Fruit fly (Drosophila melanogaster) whole organism, embryonic: ENCODE measurements around the gene CG15141.

Experiments
- Atf3 ChIP-seq: fragments of 200-800 bp; sonication (Bioruptor generic); optimal IDR thresholded peaks from 3 replicates; lab custom pipeline; 2016; ENCODE audit warnings: missing biosample characterization, missing genetic modification characterization
- CG12299 ChIP-seq: fragments of 200-800 bp; sonication (Bioruptor generic); optimal IDR thresholded peaks from 2 replicates; lab custom pipeline; 2018; ENCODE audit warnings: missing biosample characterization, mild to moderate bottlenecking, missing genetic modification characterization
- CG1603 ChIP-seq: fragments of 200-800 bp; sonication (Bioruptor generic); optimal IDR thresholded peaks from 2 replicates; lab custom pipeline; 2019; ENCODE audit warnings: missing biosample characterization, mild to moderate bottlenecking, missing genetic modification characterization, moderate library complexity
- CG16779 ChIP-seq: fragments of 200-800 bp; sonication (Bioruptor generic); IDR thresholded peaks from 2 replicates; pipeline ENCODE4 v1.3.6; 2022; ENCODE audit warnings: missing biosample characterization, missing genetic modification characterization
- CG18599 ChIP-seq: fragments of 200-800 bp; sonication (Bioruptor generic); optimal IDR thresholded peaks from 3 replicates; lab custom pipeline; 2017; ENCODE audit warnings: missing biosample characterization, missing genetic modification characterization, mild to moderate bottlenecking, moderate library complexity, missing genetic modification reagents
- CG2678 ChIP-seq: fragments of 200-800 bp; sonication (Bioruptor generic); optimal IDR thresholded peaks from 3 replicates; lab custom pipeline; 2019; ENCODE audit warnings: missing biosample characterization, mild to moderate bottlenecking, missing genetic modification characterization, moderate library complexity
- CG30020 ChIP-seq: fragments of 200-800 bp; optimal IDR thresholded peaks from 2 replicates; lab custom pipeline; 2019; ENCODE audit warnings: missing biosample characterization, mild to moderate bottlenecking, missing genetic modification characterization, moderate library complexity
- CG30431 ChIP-seq: fragments of 200-800 bp; sonication (Bioruptor generic); optimal IDR thresholded peaks from 2 replicates; lab custom pipeline; 2017; ENCODE audit warnings: missing biosample characterization, missing genetic modification characterization
- CG31365 ChIP-seq: fragments of 200-800 bp; sonication (Bioruptor generic); optimal IDR thresholded peaks from 2 replicates; lab custom pipeline; 2018; ENCODE audit warnings: missing biosample characterization, mild to moderate bottlenecking, missing genetic modification characterization
- CG31388 ChIP-seq: fragments of 200-800 bp; sonication (Bioruptor generic); optimal IDR thresholded peaks from 2 replicates; lab custom pipeline; 2016; ENCODE audit warnings: missing biosample characterization, missing genetic modification characterization
- CG32532 ChIP-seq: fragments of 200-800 bp; sonication (Bioruptor generic); IDR thresholded peaks from 2 replicates; pipeline ENCODE4 v1.3.6; 2022; ENCODE audit warnings: missing biosample characterization, missing genetic modification characterization
- CG32767 ChIP-seq: fragments of 200-800 bp; sonication (Bioruptor generic); IDR thresholded peaks from 2 replicates; pipeline ENCODE4 v1.3.6; 2022; ENCODE audit warnings: missing biosample characterization, missing genetic modification characterization
- CG32772 ChIP-seq: fragments of 200-800 bp; sonication (Bioruptor generic); IDR thresholded peaks from 2 replicates; pipeline ENCODE4 v1.3.6; 2022; ENCODE audit warnings: missing biosample characterization, missing genetic modification characterization
- CG3281 ChIP-seq: fragments of 200-800 bp; sonication (Bioruptor generic); optimal IDR thresholded peaks from 3 replicates; lab custom pipeline; 2017; ENCODE audit warnings: missing biosample characterization, mild to moderate bottlenecking, missing genetic modification characterization
- CG33557 ChIP-seq: fragments of 200-800 bp; sonication (Bioruptor generic); optimal IDR thresholded peaks from 2 replicates; lab custom pipeline; 2019; ENCODE audit warnings: missing biosample characterization, mild to moderate bottlenecking, missing genetic modification characterization, moderate library complexity
- CG3995 ChIP-seq: fragments of 200-800 bp; sonication (Bioruptor generic); optimal IDR thresholded peaks from 3 replicates; lab custom pipeline; 2016; ENCODE audit warnings: missing biosample characterization, missing genetic modification characterization
- CG4282 ChIP-seq: fragments of 200-800 bp; sonication (Bioruptor generic); optimal IDR thresholded peaks from 2 replicates; lab custom pipeline; 2016; ENCODE audit warnings: missing biosample characterization, missing genetic modification characterization
- CG5245 ChIP-seq: fragments of 200-800 bp; sonication (Bioruptor generic); optimal IDR thresholded peaks from 3 replicates; lab custom pipeline; 2016; ENCODE audit warnings: missing biosample characterization, missing genetic modification characterization
- CG5953 ChIP-seq: fragments of 200-800 bp; sonication (Bioruptor generic); IDR thresholded peaks from 2 replicates; pipeline ENCODE4 v1.3.6; 2022; ENCODE audit warnings: missing biosample characterization, missing genetic modification characterization
- CG6175 ChIP-seq: fragments of 200-800 bp; sonication (Bioruptor generic); IDR thresholded peaks from 3 replicates; pipeline ENCODE4 v1.3.6; 2022; ENCODE audit warnings: missing biosample characterization, missing genetic modification characterization
- CG8089 ChIP-seq: fragments of 200-800 bp; sonication (Bioruptor generic); optimal IDR thresholded peaks from 3 replicates; lab custom pipeline; 2016; ENCODE audit warnings: missing biosample characterization, missing genetic modification characterization
- CG8359 ChIP-seq: fragments of 200-800 bp; sonication (Bioruptor generic); optimal IDR thresholded peaks from 2 replicates; lab custom pipeline; 2017; ENCODE audit warnings: missing biosample characterization, mild to moderate bottlenecking, missing genetic modification characterization, borderline replicate concordance
- CG9437 ChIP-seq: fragments of 200-800 bp; sonication (Bioruptor generic); optimal IDR thresholded peaks from 2 replicates; lab custom pipeline; 2018; ENCODE audit warnings: missing biosample characterization, mild to moderate bottlenecking, missing genetic modification characterization
- Doc2 ChIP-seq: fragments of 200-800 bp; sonication (Bioruptor generic); IDR thresholded peaks from 2 replicates; pipeline ENCODE4 v1.3.6; 2022; ENCODE audit warnings: missing biosample characterization, missing genetic modification characterization
- Drgx ChIP-seq: fragments of 200-800 bp; sonication (Bioruptor generic); IDR thresholded peaks from 2 replicates; pipeline ENCODE4 v1.3.6; 2022; ENCODE audit warnings: missing biosample characterization, missing genetic modification characterization
- Hmr ChIP-seq: fragments of 200-800 bp; sonication (Bioruptor generic); optimal IDR thresholded peaks from 3 replicates; lab custom pipeline; 2017; ENCODE audit warnings: mild to moderate bottlenecking, missing biosample characterization, missing genetic modification reagents, missing genetic modification characterization
- MBD-R2 ChIP-seq: fragments of 200-800 bp; sonication (Bioruptor generic); IDR thresholded peaks from 2 replicates; pipeline ENCODE4 v1.3.6; 2022; ENCODE audit warnings: missing biosample characterization, missing genetic modification characterization
- Oaz ChIP-seq: fragments of 200-800 bp; sonication (Bioruptor generic); IDR thresholded peaks from 2 replicates; pipeline ENCODE4 v1.3.6; 2022; ENCODE audit warnings: missing biosample characterization, missing genetic modification characterization
- Opbp ChIP-seq: fragments of 200-800 bp; sonication (Bioruptor generic); IDR thresholded peaks from 3 replicates; pipeline ENCODE4 v1.3.6; 2022; ENCODE audit warnings: missing biosample characterization, missing genetic modification characterization; ENCODE audit not compliant: partially characterized antibody
- Optix ChIP-seq: fragments of 200-800 bp; sonication (Bioruptor generic); IDR thresholded peaks from 3 replicates; pipeline ENCODE4 v1.3.6; 2022; ENCODE audit warnings: missing biosample characterization, missing genetic modification characterization
- Sox102F ChIP-seq: fragments of 200-800 bp; sonication (Bioruptor generic); optimal IDR thresholded peaks from 2 replicates; lab custom pipeline; 2018; ENCODE audit warnings: missing biosample characterization, mild to moderate bottlenecking, missing genetic modification characterization, moderate library complexity
- Taf1 ChIP-seq: fragments of 200-800 bp; sonication (Bioruptor generic); IDR thresholded peaks from 2 replicates; pipeline ENCODE4 v1.3.6; 2022; ENCODE audit warnings: missing biosample characterization, missing genetic modification characterization
- ash1 ChIP-seq: fragments of 200-800 bp; sonication (Bioruptor generic); optimal IDR thresholded peaks from 2 replicates; lab custom pipeline; 2018; ENCODE audit warnings: missing biosample characterization, mild to moderate bottlenecking, missing genetic modification characterization
- az2 ChIP-seq: fragments of 200-800 bp; sonication (Bioruptor generic); optimal IDR thresholded peaks from 3 replicates; lab custom pipeline; 2016; ENCODE audit warnings: missing biosample characterization, missing genetic modification characterization
- bbx ChIP-seq: fragments of 200-800 bp; sonication (Bioruptor generic); IDR thresholded peaks from 2 replicates; pipeline ENCODE4 v1.3.6; 2022; ENCODE audit warnings: missing biosample characterization, missing genetic modification characterization; ENCODE audit not compliant: partially characterized antibody
- dpn ChIP-seq, 2 experiments: fragments of 200-800 bp; sonication (Bioruptor generic); optimal IDR thresholded peaks; 3 replicates each; lab custom pipeline; 2016; ENCODE audit warnings: missing biosample characterization in 2 of 2, missing genetic modification characterization in 2 of 2
- emc ChIP-seq: fragments of 200-800 bp; sonication (Bioruptor generic); optimal IDR thresholded peaks from 2 replicates; lab custom pipeline; 2016; ENCODE audit warnings: missing biosample characterization, missing genetic modification characterization
- insv ChIP-seq, 2 experiments: fragments of 200-800 bp; sonication (Bioruptor generic); optimal IDR thresholded peaks; 3 replicates each; lab custom pipeline; 2016 to 2018; ENCODE audit warnings: missing biosample characterization in 2 of 2, missing genetic modification characterization in 2 of 2
- inv ChIP-seq: fragments of 200-800 bp; sonication (Bioruptor generic); IDR thresholded peaks from 2 replicates; pipeline ENCODE4 v1.3.6; 2022; ENCODE audit warnings: missing biosample characterization, missing genetic modification characterization; ENCODE audit not compliant: partially characterized antibody
- jigr1 ChIP-seq: fragments of 200-800 bp; sonication (Bioruptor generic); IDR thresholded peaks from 3 replicates; pipeline ENCODE4 v1.3.6; 2022; ENCODE audit warnings: missing biosample characterization, missing genetic modification characterization
- klu ChIP-seq: fragments of 200-800 bp; sonication (Bioruptor generic); IDR thresholded peaks from 2 replicates; pipeline ENCODE4 v1.3.6; 2022; ENCODE audit warnings: missing biosample characterization, missing genetic modification characterization
- knrl ChIP-seq: fragments of 200-800 bp; sonication (Bioruptor generic); IDR thresholded peaks from 3 replicates; pipeline ENCODE4 v1.3.6; 2022; ENCODE audit warnings: missing biosample characterization, missing genetic modification characterization; ENCODE audit not compliant: partially characterized antibody
- lov ChIP-seq, 2 experiments: fragments of 200-800 bp in 1 of 2; fragments of >200 bp in 1 of 2; sonication (Bioruptor generic) in 1 of 2; IDR thresholded peaks in 1 of 2; optimal IDR thresholded peaks in 1 of 2; 2 replicates in 1 of 2; 3 replicates in 1 of 2; pipeline versions ENCODE4 v1.3.6 to Lab custom; 2017 to 2022; ENCODE audit warnings: missing biosample characterization in 1 of 2, missing genetic modification characterization in 1 of 2
- luna ChIP-seq: fragments of 200-800 bp; sonication (Bioruptor generic); optimal IDR thresholded peaks from 2 replicates; lab custom pipeline; 2016; ENCODE audit warnings: missing biosample characterization, missing genetic modification characterization
- onecut ChIP-seq: fragments of 200-800 bp; sonication (Bioruptor generic); IDR thresholded peaks from 2 replicates; pipeline ENCODE4 v1.3.6; 2022; ENCODE audit warnings: missing biosample characterization, missing genetic modification characterization
- tgo ChIP-seq: fragments of 200-800 bp; sonication (Bioruptor generic); IDR thresholded peaks from 3 replicates; pipeline ENCODE4 v1.3.6; 2022; ENCODE audit warnings: missing biosample characterization, missing genetic modification characterization
- tna ChIP-seq: fragments of 200-800 bp; sonication (Bioruptor generic); IDR thresholded peaks from 2 replicates; pipeline ENCODE4 v1.3.6; 2022; ENCODE audit warnings: missing biosample characterization, missing genetic modification characterization; ENCODE audit not compliant: partially characterized antibody
- trh ChIP-seq: fragments of 200-800 bp; sonication (Bioruptor generic); optimal IDR thresholded peaks from 2 replicates; lab custom pipeline; 2016; ENCODE audit warnings: missing biosample characterization, missing genetic modification characterization
- ttk ChIP-seq: fragments of 200-800 bp; sonication (Bioruptor generic); IDR thresholded peaks from 2 replicates; pipeline ENCODE4 v2.1.2; 2022; ENCODE audit warnings: missing biosample characterization, missing genetic modification characterization

Gene CG15141

DNA sequence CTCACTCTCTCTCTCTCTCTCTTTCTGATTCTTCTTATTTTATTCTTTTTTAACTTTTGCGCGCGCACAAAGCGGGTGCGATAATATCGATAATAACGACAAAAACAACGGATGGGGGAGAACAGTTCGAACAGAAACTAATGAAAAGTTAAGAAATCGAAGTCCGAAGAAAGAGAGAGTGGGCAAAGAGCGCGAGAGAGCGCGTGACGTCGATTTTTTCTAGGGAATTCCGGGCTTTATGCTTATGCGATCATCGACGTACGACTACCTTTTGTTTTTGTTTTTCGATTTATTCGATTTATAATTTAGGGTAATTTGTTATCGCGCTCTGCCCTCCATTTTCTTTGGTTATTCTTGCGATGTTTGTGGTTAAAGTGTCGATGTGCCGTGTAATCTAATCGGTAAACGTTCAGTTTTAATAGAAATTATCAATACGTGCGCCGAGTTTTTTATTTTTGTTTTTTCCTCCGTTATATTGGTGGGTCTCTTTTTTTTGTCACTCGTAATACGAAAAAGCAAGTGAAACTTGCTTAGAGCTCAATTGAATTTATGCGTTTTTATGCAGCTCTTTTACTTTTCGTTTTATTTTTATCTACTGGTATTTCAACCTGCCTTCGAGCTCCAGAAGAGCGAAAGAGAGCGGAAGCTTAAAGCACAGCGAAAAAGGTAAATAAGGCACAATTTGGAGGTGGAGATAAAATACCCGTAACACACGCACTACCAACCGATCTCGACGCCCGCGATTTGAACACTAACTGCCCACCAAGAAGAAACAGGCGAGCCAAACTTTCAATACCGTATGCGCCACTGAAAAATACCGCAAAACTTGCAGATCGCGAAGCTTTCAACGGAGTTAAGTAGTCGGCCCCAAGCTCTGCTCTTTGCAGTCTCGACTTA lies 39.4 kb downstream of the CG15141 start, which contains the start of gene dl (continued):
- TF ChIP-seq dpn (GFP tag; optimal IDR thresholded peaks at IDR 0.05; lab: Kevin White, UChicago) (no peak), CG6175 (GFP tag; lab: Robert Waterston, UW) (0 out of 3 replicates have a peak, but pooled peaks have one; percentile 53), Sox102F (peak; percentile 27), insv (GFP tag; optimal IDR thresholded peaks at IDR 0.05; lab: Kevin White, UChicago) (no peak), Drgx (GFP tag; lab: Robert Waterston, UW) (peak; percentile 68), trh (GFP tag; lab: Kevin White, UChicago) (no peak), Opbp (GFP tag; lab: Robert Waterston, UW) (no peak), tna (GFP tag; lab: Robert Waterston, UW) (no peak), Atf3 (GFP tag; lab: Kevin White, UChicago) (no peak), bbx (GFP tag; lab: Robert Waterston, UW) (no peak), knrl (GFP tag; lab: Robert Waterston, UW) (no peak; the same call in 2 of the 3 replicates), Doc2 (no peak), CG32532 (GFP tag; lab: Robert Waterston, UW) (no peak; the same call in 1 of the 2 replicates), az2 (GFP tag; lab: Kevin White, UChicago) (no peak), Oaz (GFP tag; lab: Robert Waterston, UW) (no peak), Hmr (GFP tag; lab: Kevin White, UChicago) (no peak), ttk (GFP tag; lab: Robert Waterston, UW) (no peak), Optix (GFP tag; lab: Robert Waterston, UW) (no peak), CG18599 (GFP tag; lab: Kevin White, UChicago) (peak; percentile 2), CG3281 (no peak), CG31365 (no peak), CG12299 (tag; lab: Kevin White, UChicago) (no peak), Taf1 (GFP tag; lab: Robert Waterston, UW) (no peak), ash1 (GFP tag; lab: Kevin White, UChicago) (no peak), CG8089 (no peak), CG1603 (tag; lab: Kevin White, UChicago) (no peak), lov (optimal IDR thresholded peaks at IDR 0.05; lab: Kevin White, UChicago) (no peak), lov (GFP tag; IDR thresholded peaks at IDR 0.05; lab: Robert Waterston, UW) (no peak), klu (GFP tag; lab: Robert Waterston, UW) (no peak), MBD-R2 (GFP tag; lab: Robert Waterston, UW) (no peak), CG16779 (GFP tag; lab: Robert Waterston, UW) (no peak), inv (GFP tag; lab: Robert Waterston, UW) (no peak), emc (GFP tag; lab: Kevin White, UChicago) (no peak), tgo (no peak), CG31388 (GFP tag; lab: Kevin White, UChicago) (no peak), CG3995 (GFP tag; lab: Kevin White, UChicago) (no peak), CG32767 (GFP tag; lab: Robert Waterston, UW) (no peak), CG5245 (GFP tag; lab: Kevin White, UChicago) (no peak), CG5953 (GFP tag; lab: Robert Waterston, UW) (no peak), CG33557 (GFP tag; lab: Kevin White, UChicago) (no peak), luna (GFP tag; lab: Kevin White, UChicago) (no peak), CG32772 (GFP tag; lab: Robert Waterston, UW) (no peak), onecut (GFP tag; lab: Robert Waterston, UW) (0 out of 2 replicates have a peak, but pooled peaks have one; percentile 4), jigr1 (GFP tag; lab: Robert Waterston, UW) (no peak), CG9437 (GFP tag; lab: Kevin White, UChicago) (no peak), CG2678 (tag; lab: Kevin White, UChicago) (no peak), CG4282 (no peak), CG30020 (no peak), CG30431 (no peak), CG8359 (GFP tag; lab: Kevin White, UChicago) (no peak)
